Worm (Caenorhabditis elegans): ENCODE results near the gene gcn-1.

Gene gcn-1

ce11 chrIII:2212343-2212742, 60.6 kb downstream of the gcn-1 start:
- TF ChIP-seq fos-1 (tag; optimal IDR thresholded peaks at IDR 0.05) (peak; percentile 43), ztf-11 (tag; optimal IDR thresholded peaks at IDR 0.05) (no peak)

DNA sequence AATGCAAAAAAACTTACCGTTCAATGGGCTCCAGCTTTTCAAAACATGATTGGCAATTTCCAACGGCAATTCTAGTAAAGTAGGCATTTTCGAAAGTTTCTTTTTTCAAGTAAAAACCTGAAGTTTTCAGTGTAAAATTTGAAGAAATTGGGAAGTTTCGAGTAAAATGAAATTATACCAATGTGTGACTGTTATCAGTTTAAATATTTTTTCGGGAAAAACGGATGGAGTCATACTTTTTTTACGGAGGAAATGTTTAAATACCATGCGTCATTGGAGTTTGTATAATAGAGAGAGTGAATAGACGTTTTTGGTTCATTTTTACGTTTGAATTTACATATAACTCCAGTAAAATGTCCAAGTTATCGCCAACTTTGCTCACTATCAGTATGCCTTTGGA, 67.7 kb downstream of the gcn-1 start, which contains the start of gene fbxa-12:
Gene fbxa-12 (plus strand): TSS at position 301 of the 400 bp plus-strand sequence.
- no peak for TF ChIP-seq nhr-11 (tag; optimal IDR thresholded peaks at IDR 0.05)
- TF ChIP-seq lin-39 (tag; optimal IDR thresholded peaks at IDR 0.05): no peak
- TF ChIP-seq lin-13 (GFP tag; optimal IDR thresholded peaks at IDR 0.05): no peak
- no peak for TF ChIP-seq sma-3 (GFP tag; optimal IDR thresholded peaks at IDR 0.05)
- no peak for TF ChIP-seq sma-9 (GFP tag; optimal IDR thresholded peaks at IDR 0.05)
- no peak for TF ChIP-seq sma-9 (tag; optimal IDR thresholded peaks at IDR 0.05)
- no peak for TF ChIP-seq ZK546.5 (tag; optimal IDR thresholded peaks at IDR 0.05)
- no peak for TF ChIP-seq aly-2 (tag; optimal IDR thresholded peaks at IDR 0.05)
- no peak for TF ChIP-seq sem-4 (tag; optimal IDR thresholded peaks at IDR 0.05)
- TF ChIP-seq unc-55 (GFP tag; optimal IDR thresholded peaks at IDR 0.05): no peak
- no peak for TF ChIP-seq ceh-82 (tag; optimal IDR thresholded peaks at IDR 0.05)
- TF ChIP-seq snpc-4 (tag; optimal IDR thresholded peaks at IDR 0.05): no peak
- no peak for TF ChIP-seq ztf-1 (GFP tag; conservative IDR thresholded peaks at IDR 0.05)
- no peak for TF ChIP-seq mab-5 (tag; optimal IDR thresholded peaks at IDR 0.05)
- no peak for TF ChIP-seq Y55F3AM.14 (GFP tag; optimal IDR thresholded peaks at IDR 0.05)
- TF ChIP-seq alr-1 (tag; optimal IDR thresholded peaks at IDR 0.05): no peak
- no peak for TF ChIP-seq ztf-4 (tag; optimal IDR thresholded peaks at IDR 0.05)
- no peak for TF ChIP-seq peb-1 (tag; optimal IDR thresholded peaks at IDR 0.05)
- no peak for TF ChIP-seq egl-27 (tag; optimal IDR thresholded peaks at IDR 0.05)

- no peak for TF ChIP-seq C34F6.9 (tag; optimal IDR thresholded peaks at IDR 0.05)
- no peak for TF ChIP-seq egl-27 (tag; optimal IDR thresholded peaks at IDR 0.05)
Observed at ce11 chrIII:2223932-2224331, 72.2 kb downstream of the gcn-1 start, which contains the start of gene srd-65. Gene srd-65 (minus strand): TSS chrIII:2224032.

- no peak for TF ChIP-seq nhr-129 (tag; optimal IDR thresholded peaks at IDR 0.05)
- TF ChIP-seq fos-1 (tag; optimal IDR thresholded peaks at IDR 0.05): peak; percentile 18
Observed at ce11 chrIII:2224478-2224877, 72.7 kb downstream of the gcn-1 start, which contains the start of gene fbxa-38. Gene fbxa-38 (plus strand): TSS chrIII:2224672.

- no peak for TF ChIP-seq mbf-1 (tag; optimal IDR thresholded peaks at IDR 0.05)
- no peak for TF ChIP-seq ceh-16 (tag; optimal IDR thresholded peaks at IDR 0.05)
- TF ChIP-seq R02D3.7 (tag; optimal IDR thresholded peaks at IDR 0.05): no peak
- TF ChIP-seq aly-2 (tag; optimal IDR thresholded peaks at IDR 0.05): no peak
Observed at ce11 chrIII:2227407-2227806, 75.7 kb downstream of the gcn-1 start, which contains the start of gene fbxa-62. Gene fbxa-62 (plus strand): TSS chrIII:2227707.

- no peak for TF ChIP-seq blmp-1 (tag; optimal IDR thresholded peaks at IDR 0.05; ENCODE audit: insufficient read depth)
Observed at ce11 chrIII:2232360-2232759, 80.6 kb downstream of the gcn-1 start, which contains the start of gene fbxa-47. Gene fbxa-47 (minus strand): TSS chrIII:2232460.

- no peak for TF ChIP-seq Y55F3AM.14 (GFP tag; optimal IDR thresholded peaks at IDR 0.05)
- no peak for TF ChIP-seq skn-1 (tag; optimal IDR thresholded peaks at IDR 0.05)
- TF ChIP-seq nhr-23 (tag; optimal IDR thresholded peaks at IDR 0.05): no peak
- TF ChIP-seq lin-11 (tag; optimal IDR thresholded peaks at IDR 0.05): no peak
- no peak for TF ChIP-seq ztf-4 (tag; optimal IDR thresholded peaks at IDR 0.05)
- TF ChIP-seq nhr-10 (tag; optimal IDR thresholded peaks at IDR 0.05): no peak
- no peak for TF ChIP-seq dmd-4 (tag; optimal IDR thresholded peaks at IDR 0.05)
- TF ChIP-seq nhr-21 (tag; optimal IDR thresholded peaks at IDR 0.05): no peak
- no peak for TF ChIP-seq R02D3.7 (tag; optimal IDR thresholded peaks at IDR 0.05)
- no peak for TF ChIP-seq lin-39 (tag; optimal IDR thresholded peaks at IDR 0.05)
- no peak for TF ChIP-seq F13H6.1 (tag; optimal IDR thresholded peaks at IDR 0.05)
- no peak for TF ChIP-seq lsy-2 (tag; optimal IDR thresholded peaks at IDR 0.05)
- no peak for TF ChIP-seq fos-1 (tag; optimal IDR thresholded peaks at IDR 0.05)
- no peak for TF ChIP-seq mbf-1 (tag; optimal IDR thresholded peaks at IDR 0.05)
Observed at ce11 chrIII:2233399-2233798, 81.7 kb downstream of the gcn-1 start.

Measured in whole organism, L2 larva.